Fruit fly (Drosophila melanogaster) whole organism, embryonic: Measurements from ENCODE around the gene Ythdf.

ENCODE experiments used
- Abd-B ChIP-seq: fragments of 200-800 bp; sonication (Bioruptor generic); optimal IDR thresholded peaks from 2 replicates; lab custom pipeline; 2018; ENCODE audit warnings: missing biosample characterization, mild to moderate bottlenecking, missing genetic modification characterization, moderate library complexity
- Aef1 ChIP-seq: fragments of 200-800 bp; sonication (Bioruptor generic); IDR thresholded peaks from 3 replicates; pipeline ENCODE4 v1.3.6; 2022; ENCODE audit warnings: missing biosample characterization, missing genetic modification characterization
- Atf3 ChIP-seq: fragments of 200-800 bp; sonication (Bioruptor generic); optimal IDR thresholded peaks from 3 replicates; lab custom pipeline; 2016; ENCODE audit warnings: missing biosample characterization, missing genetic modification characterization
- CG10462 ChIP-seq: fragments of 200-800 bp; sonication (Bioruptor generic); optimal IDR thresholded peaks from 2 replicates; lab custom pipeline; 2016; ENCODE audit warnings: missing biosample characterization, missing genetic modification characterization
- CG10654 ChIP-seq: fragments of 200-800 bp; sonication (Bioruptor generic); optimal IDR thresholded peaks from 2 replicates; lab custom pipeline; 2016; ENCODE audit warnings: missing biosample characterization, missing genetic modification characterization
- CG10979 ChIP-seq: fragments of 200-800 bp; sonication (Bioruptor generic); optimal IDR thresholded peaks from 2 replicates; lab custom pipeline; 2018; ENCODE audit warnings: missing biosample characterization, mild to moderate bottlenecking, missing genetic modification characterization, moderate library complexity
- CG11695 ChIP-seq: fragments of 200-800 bp; sonication (Bioruptor generic); IDR thresholded peaks from 3 replicates; pipeline ENCODE4 v1.3.6; 2022; ENCODE audit warnings: missing biosample characterization, missing genetic modification characterization
- CG12071 ChIP-seq: fragments of 200-800 bp; sonication (Bioruptor generic); optimal IDR thresholded peaks from 3 replicates; lab custom pipeline; 2018; ENCODE audit warnings: missing biosample characterization, mild to moderate bottlenecking, missing genetic modification characterization
- CG16863 ChIP-seq: fragments of 200-800 bp; sonication (Bioruptor generic); optimal IDR thresholded peaks from 3 replicates; lab custom pipeline; 2016; ENCODE audit warnings: missing biosample characterization, missing genetic modification characterization
- CG17186 ChIP-seq: fragments of 200-800 bp; sonication (Bioruptor generic); optimal IDR thresholded peaks from 3 replicates; lab custom pipeline; 2017; ENCODE audit warnings: missing biosample characterization, missing genetic modification reagents, missing genetic modification characterization
- CG17802 ChIP-seq: fragments of 200-800 bp; sonication (Bioruptor generic); optimal IDR thresholded peaks from 2 replicates; lab custom pipeline; 2018; ENCODE audit warnings: missing biosample characterization, mild to moderate bottlenecking, missing genetic modification characterization, moderate library complexity
- CG18619 ChIP-seq: fragments of 200-800 bp; sonication (Bioruptor generic); optimal IDR thresholded peaks from 3 replicates; lab custom pipeline; 2017; ENCODE audit warnings: missing biosample characterization, mild to moderate bottlenecking, missing genetic modification characterization
- CG2120 ChIP-seq: fragments of 200-800 bp; sonication (Bioruptor generic); optimal IDR thresholded peaks from 3 replicates; lab custom pipeline; 2016; ENCODE audit warnings: missing biosample characterization, missing genetic modification characterization
- CG2199 ChIP-seq: fragments of 200-800 bp; sonication (Bioruptor generic); IDR thresholded peaks from 3 replicates; pipeline ENCODE4 v1.3.6; 2022; ENCODE audit warnings: missing biosample characterization, missing genetic modification characterization
- CG2678 ChIP-seq: fragments of 200-800 bp; sonication (Bioruptor generic); optimal IDR thresholded peaks from 3 replicates; lab custom pipeline; 2019; ENCODE audit warnings: missing biosample characterization, mild to moderate bottlenecking, missing genetic modification characterization, moderate library complexity
- CG32532 ChIP-seq: fragments of 200-800 bp; sonication (Bioruptor generic); IDR thresholded peaks from 2 replicates; pipeline ENCODE4 v1.3.6; 2022; ENCODE audit warnings: missing biosample characterization, missing genetic modification characterization
- CG3281 ChIP-seq: fragments of 200-800 bp; sonication (Bioruptor generic); optimal IDR thresholded peaks from 3 replicates; lab custom pipeline; 2017; ENCODE audit warnings: missing biosample characterization, mild to moderate bottlenecking, missing genetic modification characterization
- CG3995 ChIP-seq: fragments of 200-800 bp; sonication (Bioruptor generic); optimal IDR thresholded peaks from 3 replicates; lab custom pipeline; 2016; ENCODE audit warnings: missing biosample characterization, missing genetic modification characterization
- CG4617 ChIP-seq: fragments of 200-800 bp; sonication (Bioruptor generic); optimal IDR thresholded peaks from 3 replicates; lab custom pipeline; 2016; ENCODE audit warnings: missing biosample characterization, missing genetic modification characterization, borderline replicate concordance
- CG4854 ChIP-seq: fragments of 200-800 bp; sonication (Bioruptor generic); optimal IDR thresholded peaks from 2 replicates; lab custom pipeline; 2016; ENCODE audit warnings: missing biosample characterization, missing genetic modification characterization, inconsistent platforms
- CG5180 ChIP-seq: fragments of 200-800 bp; sonication (Bioruptor generic); optimal IDR thresholded peaks from 3 replicates; lab custom pipeline; 2017; ENCODE audit warnings: missing biosample characterization, missing genetic modification characterization, mild to moderate bottlenecking, moderate library complexity, missing genetic modification reagents
- CG6272 ChIP-seq: fragments of 200-800 bp; sonication (Bioruptor generic); IDR thresholded peaks from 2 replicates; pipeline ENCODE4 v1.3.6; 2022; ENCODE audit warnings: missing biosample characterization, missing genetic modification characterization
- CG6813 ChIP-seq: fragments of 200-800 bp; sonication (Bioruptor generic); optimal IDR thresholded peaks from 2 replicates; lab custom pipeline; 2017; ENCODE audit warnings: missing biosample characterization, missing genetic modification characterization, mild to moderate bottlenecking, moderate library complexity, missing genetic modification reagents
- CG7271 ChIP-seq: fragments of 200-800 bp; sonication (Bioruptor generic); optimal IDR thresholded peaks from 2 replicates; lab custom pipeline; 2018; ENCODE audit warnings: missing biosample characterization, mild to moderate bottlenecking, missing genetic modification characterization, moderate library complexity
- CG7745 ChIP-seq: fragments of 200-800 bp; sonication (Bioruptor generic); optimal IDR thresholded peaks from 2 replicates; lab custom pipeline; 2018; ENCODE audit warnings: missing biosample characterization, mild to moderate bottlenecking, missing genetic modification characterization, moderate library complexity
- CG7839 ChIP-seq: fragments of 200-800 bp; sonication (Bioruptor generic); optimal IDR thresholded peaks from 3 replicates; lab custom pipeline; 2018; ENCODE audit warnings: missing biosample characterization, mild to moderate bottlenecking, missing genetic modification characterization, moderate library complexity
- CG8924 ChIP-seq: fragments of 200-800 bp; optimal IDR thresholded peaks from 3 replicates; lab custom pipeline; 2019; ENCODE audit warnings: missing biosample characterization, mild to moderate bottlenecking, missing genetic modification characterization, moderate library complexity
- CG9797 ChIP-seq: fragments of 200-800 bp; sonication (Bioruptor generic); optimal IDR thresholded peaks from 3 replicates; lab custom pipeline; 2018; ENCODE audit warnings: missing biosample characterization, mild to moderate bottlenecking, missing genetic modification characterization
- D19B ChIP-seq: fragments of 200-800 bp; sonication (Bioruptor generic); optimal IDR thresholded peaks from 2 replicates; lab custom pipeline; 2017; ENCODE audit warnings: missing biosample characterization, mild to moderate bottlenecking, missing genetic modification characterization
- Dbx ChIP-seq: fragments of 200-800 bp; sonication (Bioruptor generic); IDR thresholded peaks from 3 replicates; pipeline ENCODE4 v1.3.6; 2022; ENCODE audit warnings: missing biosample characterization, missing genetic modification characterization
- Deaf1 ChIP-seq: fragments of 200-800 bp; optimal IDR thresholded peaks from 3 replicates; lab custom pipeline; 2019; ENCODE audit warnings: missing biosample characterization, mild to moderate bottlenecking, missing genetic modification characterization, moderate library complexity
- Doc3 ChIP-seq: fragments of 200-800 bp; sonication (Bioruptor generic); IDR thresholded peaks from 3 replicates; pipeline ENCODE4 v1.3.6; 2022; ENCODE audit warnings: missing biosample characterization, missing genetic modification characterization; ENCODE audit not compliant: partially characterized antibody
- GATAe ChIP-seq: fragments of 200-800 bp; sonication (Bioruptor generic); conservative IDR thresholded peaks from 2 replicates; pipeline ENCODE4 v1.3.6; 2022; ENCODE audit warnings: missing biosample characterization, missing genetic modification characterization
- Lim3 ChIP-seq: fragments of 200-800 bp; sonication (Bioruptor generic); IDR thresholded peaks from 2 replicates; pipeline ENCODE4 v1.3.6; 2022; ENCODE audit warnings: missing biosample characterization, missing genetic modification characterization
- NFAT ChIP-seq: fragments of 200-800 bp; sonication (Bioruptor generic); IDR thresholded peaks from 2 replicates; pipeline ENCODE4 v1.3.6; 2022; ENCODE audit warnings: missing biosample characterization, missing genetic modification characterization
- Taf1 ChIP-seq: fragments of 200-800 bp; sonication (Bioruptor generic); IDR thresholded peaks from 2 replicates; pipeline ENCODE4 v1.3.6; 2022; ENCODE audit warnings: missing biosample characterization, missing genetic modification characterization
- Xrp1 ChIP-seq: fragments of 200-800 bp; sonication (Bioruptor generic); IDR thresholded peaks from 2 replicates; pipeline ENCODE4 v1.3.6; 2022; ENCODE audit warnings: missing biosample characterization, missing genetic modification characterization
- ara ChIP-seq: fragments of 200-800 bp; sonication (Bioruptor generic); IDR thresholded peaks from 2 replicates; pipeline ENCODE4 v1.3.6; 2022; ENCODE audit warnings: missing biosample characterization, missing genetic modification characterization
- bcd ChIP-seq: fragments of 200-800 bp; sonication (Bioruptor generic); optimal IDR thresholded peaks from 2 replicates; lab custom pipeline; 2017; ENCODE audit warnings: missing biosample characterization, mild to moderate bottlenecking, missing genetic modification characterization
- eve ChIP-seq, 2 experiments: fragments of >200 bp; optimal IDR thresholded peaks; 2 replicates each; lab custom pipeline; 2017; ENCODE audit warnings: missing biosample characterization in 2 of 2, missing genetic modification characterization in 2 of 2
- gcm ChIP-seq: fragments of 200-800 bp; sonication (Bioruptor generic); optimal IDR thresholded peaks from 2 replicates; lab custom pipeline; 2019; ENCODE audit warnings: missing biosample characterization, mild to moderate bottlenecking, missing genetic modification characterization, moderate library complexity
- gfzf ChIP-seq: fragments of 200-800 bp; sonication (Bioruptor generic); optimal IDR thresholded peaks from 2 replicates; lab custom pipeline; 2016; ENCODE audit warnings: missing biosample characterization, mild to moderate bottlenecking, missing genetic modification characterization, moderate library complexity
- hkb ChIP-seq, 2 experiments: fragments of 200-800 bp in 1 of 2; fragments of >200 bp in 1 of 2; sonication (Bioruptor generic) in 1 of 2; IDR thresholded peaks in 1 of 2; optimal IDR thresholded peaks in 1 of 2; 2 replicates each; pipeline versions ENCODE4 v1.3.6 to Lab custom; 2017 to 2022; ENCODE audit warnings: missing biosample characterization in 1 of 2, missing genetic modification characterization in 1 of 2
- klu ChIP-seq: fragments of 200-800 bp; sonication (Bioruptor generic); IDR thresholded peaks from 2 replicates; pipeline ENCODE4 v1.3.6; 2022; ENCODE audit warnings: missing biosample characterization, missing genetic modification characterization
- nau ChIP-seq: fragments of 200-800 bp; sonication (Bioruptor generic); optimal IDR thresholded peaks from 3 replicates; lab custom pipeline; 2017; ENCODE audit warnings: missing biosample characterization, mild to moderate bottlenecking, missing genetic modification characterization, missing genetic modification reagents
- slp2 ChIP-seq: fragments of 200-800 bp; sonication (Bioruptor generic); optimal IDR thresholded peaks from 2 replicates; lab custom pipeline; 2016; ENCODE audit warnings: missing biosample characterization, missing genetic modification characterization
- ssp ChIP-seq: fragments of 200-800 bp; sonication (Bioruptor generic); IDR thresholded peaks from 2 replicates; pipeline ENCODE4 v1.3.6; 2022; ENCODE audit warnings: missing biosample characterization, missing genetic modification characterization
- tap ChIP-seq: fragments of 200-800 bp; optimal IDR thresholded peaks from 3 replicates; lab custom pipeline; 2019; ENCODE audit warnings: missing biosample characterization, mild to moderate bottlenecking, missing genetic modification characterization, moderate library complexity
- unc-4 ChIP-seq: fragments of 200-800 bp; sonication (Bioruptor generic); IDR thresholded peaks from 2 replicates; pipeline ENCODE4 v1.3.6; 2022; ENCODE audit warnings: missing biosample characterization, missing genetic modification characterization; ENCODE audit not compliant: partially characterized antibody
- vnd ChIP-seq: fragments of 200-800 bp; sonication (Bioruptor generic); IDR thresholded peaks from 3 replicates; pipeline ENCODE4 v1.3.6; 2022; ENCODE audit warnings: missing biosample characterization, missing genetic modification characterization; ENCODE audit not compliant: partially characterized antibody

Gene Ythdf

dm6 chr3R:25004763-25005162 lies 34.3 kb downstream of the Ythdf start (continued):
- TF ChIP-seq Deaf1 (tag; lab: Kevin White, UChicago) (no peak), klu (GFP tag; lab: Robert Waterston, UW) (no peak), D19B (GFP tag; lab: Kevin White, UChicago) (no peak), CG9797 (GFP tag; lab: Kevin White, UChicago) (no peak), Dbx (0 out of 3 replicates have a peak, but pooled peaks have one; percentile 42), CG10462 (peak; percentile 1), ssp (GFP tag; lab: Robert Waterston, UW) (0 out of 2 replicates have a peak, but pooled peaks have one; percentile 22), Lim3 (no peak), CG10979 (peak; percentile 64), gcm (GFP tag; lab: Kevin White, UChicago) (no peak), bcd (GFP tag; lab: Kevin White, UChicago) (peak; percentile 15), Xrp1 (no peak; the same call in none of the 2 replicates), CG10654 (GFP tag; lab: Kevin White, UChicago) (peak; percentile 32), CG7271 (tag; lab: Kevin White, UChicago) (no peak), CG4854 (GFP tag; lab: Kevin White, UChicago) (no peak), gfzf (GFP tag; lab: Kevin White, UChicago) (no peak), Aef1 (GFP tag; lab: Robert Waterston, UW) (peak; percentile 63; the same call in 2 of the 3 replicates), CG17802 (tag; lab: Kevin White, UChicago) (no peak), CG2199 (peak; percentile 20; the same call in 1 of the 3 replicates), CG17186 (GFP tag; lab: Kevin White, UChicago) (no peak), CG18619 (peak; percentile 8), CG3995 (GFP tag; lab: Kevin White, UChicago) (no peak), CG11695 (GFP tag; lab: Robert Waterston, UW) (no peak), CG3281 (peak; percentile 22), CG4617 (no peak), Atf3 (GFP tag; lab: Kevin White, UChicago) (no peak), CG8924 (peak; percentile 35), CG16863 (GFP tag; lab: Kevin White, UChicago) (peak; percentile 42), nau (no peak), Doc3 (GFP tag; lab: Robert Waterston, UW) (no peak), GATAe (GFP tag; lab: Robert Waterston, UW) (no peak), hkb (optimal IDR thresholded peaks at IDR 0.05; lab: Kevin White, UChicago) (no peak), hkb (GFP tag; IDR thresholded peaks at IDR 0.05; lab: Robert Waterston, UW) (peak; percentile 10; the same call in 1 of the 2 replicates), CG32532 (GFP tag; lab: Robert Waterston, UW) (no peak), CG2678 (peak; percentile 69), CG7839 (peak; percentile 62), CG7745 (no peak), unc-4 (GFP tag; lab: Robert Waterston, UW) (no peak), CG2120 (GFP tag; lab: Kevin White, UChicago) (no peak), CG6813 (GFP tag; lab: Kevin White, UChicago) (peak; percentile 29), ara (GFP tag; lab: Robert Waterston, UW) (peak; percentile 47; the same call in 1 of the 2 replicates), vnd (GFP tag; lab: Robert Waterston, UW) (no peak), CG12071 (GFP tag; lab: Kevin White, UChicago) (peak; percentile 52), Taf1 (GFP tag; lab: Robert Waterston, UW) (no peak), eve (GFP tag; optimal IDR thresholded peaks at IDR 0.05; lab: Kevin White, UChicago) (no peak), CG5180 (GFP tag; lab: Kevin White, UChicago) (peak; percentile 8), NFAT (no peak), Abd-B (GFP tag; lab: Kevin White, UChicago) (peak; percentile 55), CG6272 (GFP tag; lab: Robert Waterston, UW) (no peak), tap (tag; lab: Kevin White, UChicago) (peak; percentile 45), slp2 (GFP tag; lab: Kevin White, UChicago) (no peak)
